Worm (Caenorhabditis elegans): ENCODE results near the gene F56D2.2.

F56D2.2 gene

DNA sequence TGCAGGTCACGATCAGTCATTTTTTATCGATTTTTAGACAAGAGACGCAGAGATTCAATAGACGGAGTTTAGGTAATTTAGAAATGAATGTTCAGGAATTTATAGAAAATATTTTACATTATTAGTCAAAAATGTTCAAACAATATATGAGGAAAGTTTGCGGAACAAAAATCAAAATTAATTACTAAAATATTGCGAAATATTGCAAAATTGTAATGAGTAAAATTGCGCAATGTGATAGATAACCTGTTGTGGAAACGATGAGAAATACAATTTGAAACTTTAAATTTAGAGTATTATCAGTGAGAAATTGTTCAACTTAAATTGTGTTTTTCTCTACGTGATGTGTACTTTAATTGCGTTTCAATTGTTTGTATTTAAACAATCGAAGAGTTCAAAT, 6.0 kb upstream of the F56D2.2 start, which contains the start of gene F56D2.5:
Gene F56D2.5 (minus strand): TSS at position 371 of the 400 bp plus-strand sequence.
- TF ChIP-seq nhr-129 (tag; optimal IDR thresholded peaks at IDR 0.05) (peak; percentile 98), nhr-6 (tag; optimal IDR thresholded peaks at IDR 0.05) (no peak), fos-1 (tag; optimal IDR thresholded peaks at IDR 0.05) (peak; percentile 8), lin-11 (tag; optimal IDR thresholded peaks at IDR 0.05) (no peak)

DNA sequence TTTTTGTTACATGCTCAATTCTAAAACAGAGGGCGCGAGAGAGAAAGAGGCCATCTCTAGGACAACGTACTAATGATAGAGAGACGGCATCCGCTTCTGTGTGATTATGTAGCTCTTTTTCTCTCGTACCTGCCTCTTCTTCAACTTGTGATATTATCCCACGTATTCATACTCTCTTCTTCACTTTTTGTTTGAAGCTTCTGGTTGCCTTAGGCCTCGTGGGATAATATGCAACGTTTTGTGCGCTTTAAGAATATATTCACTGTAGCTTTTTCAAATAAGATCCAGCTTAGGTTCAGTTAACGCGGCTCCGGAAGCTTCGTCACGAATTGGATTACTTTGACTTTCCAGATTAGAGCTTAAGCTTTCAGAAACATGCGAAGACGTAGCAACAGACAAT, 4.3 kb upstream of the F56D2.2 start, which contains the start of the genes F56D2.8 and uev-2:
Gene F56D2.8 (minus strand): TSS at position 101 of the 400 bp plus-strand sequence.
Gene uev-2 (plus strand): TSS at position 360 of the 400 bp plus-strand sequence.
- TF ChIP-seq mab-5 (tag; optimal IDR thresholded peaks at IDR 0.05) = no peak
- TF ChIP-seq skn-1 (tag; optimal IDR thresholded peaks at IDR 0.05) = no peak
- TF ChIP-seq egl-27 (tag; optimal IDR thresholded peaks at IDR 0.05) = no peak
- no peak for TF ChIP-seq ztf-1 (GFP tag; conservative IDR thresholded peaks at IDR 0.05)
- no peak for TF ChIP-seq Y55F3AM.14 (GFP tag; optimal IDR thresholded peaks at IDR 0.05)
- TF ChIP-seq elt-1 (tag; optimal IDR thresholded peaks at IDR 0.05) = no peak
- no peak for TF ChIP-seq nhr-25 (tag; optimal IDR thresholded peaks at IDR 0.05)
- no peak for TF ChIP-seq R02D3.7 (tag; optimal IDR thresholded peaks at IDR 0.05)
- no peak for TF ChIP-seq unc-55 (GFP tag; optimal IDR thresholded peaks at IDR 0.05)
- TF ChIP-seq nhr-237 (tag; optimal IDR thresholded peaks at IDR 0.05) = no peak
- no peak for TF ChIP-seq zag-1 (tag; optimal IDR thresholded peaks at IDR 0.05)
- TF ChIP-seq sma-9 (GFP tag; optimal IDR thresholded peaks at IDR 0.05) = no peak
- no peak for TF ChIP-seq sma-9 (tag; optimal IDR thresholded peaks at IDR 0.05)
- TF ChIP-seq nhr-129 (tag; optimal IDR thresholded peaks at IDR 0.05) = no peak
- no peak for TF ChIP-seq aly-2 (tag; optimal IDR thresholded peaks at IDR 0.05)
- no peak for TF ChIP-seq nhr-11 (tag; optimal IDR thresholded peaks at IDR 0.05)

DNA sequence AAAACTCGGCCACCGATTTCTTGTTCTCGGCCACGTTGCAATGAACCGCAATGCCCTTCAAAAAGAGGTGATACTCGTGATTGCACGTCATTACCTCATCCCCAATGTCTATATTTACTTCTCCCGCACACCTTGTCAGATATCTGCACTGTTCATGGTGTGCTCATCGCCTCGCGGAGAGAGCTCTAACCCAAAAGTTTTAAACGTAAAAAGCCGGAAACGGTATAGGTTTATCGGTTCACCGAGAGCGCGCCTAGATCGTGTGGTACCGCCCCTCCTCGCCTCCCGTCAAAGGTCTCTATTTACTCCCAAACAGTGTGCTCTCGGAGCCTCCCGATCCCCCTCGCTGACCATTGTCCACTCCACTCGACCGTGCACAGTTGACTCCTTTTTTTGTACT, 2.4 kb upstream of the F56D2.2 start, which contains the start of gene F56D2.3:
Gene F56D2.3 (plus strand): TSS at position 301 of the 400 bp plus-strand sequence.
- TF ChIP-seq unc-39 (tag; optimal IDR thresholded peaks at IDR 0.05) (no peak), ztf-11 (tag; optimal IDR thresholded peaks at IDR 0.05) (no peak), snpc-4 (tag; optimal IDR thresholded peaks at IDR 0.05) (no peak), nhr-25 (tag; optimal IDR thresholded peaks at IDR 0.05) (no peak), ceh-16 (tag; optimal IDR thresholded peaks at IDR 0.05) (no peak), ceh-82 (tag; optimal IDR thresholded peaks at IDR 0.05) (no peak), gmeb-1 (tag; optimal IDR thresholded peaks at IDR 0.05) (no peak), ztf-1 (GFP tag; conservative IDR thresholded peaks at IDR 0.05) (no peak), F13H6.1 (tag; optimal IDR thresholded peaks at IDR 0.05) (no peak), unc-62 (GFP tag; optimal IDR thresholded peaks at IDR 0.05) (no peak), nhr-77 (tag; optimal IDR thresholded peaks at IDR 0.05) (no peak), nhr-10 (tag; optimal IDR thresholded peaks at IDR 0.05) (no peak), peb-1 (tag; optimal IDR thresholded peaks at IDR 0.05) (no peak), mab-5 (tag; optimal IDR thresholded peaks at IDR 0.05) (no peak), sem-4 (tag; optimal IDR thresholded peaks at IDR 0.05) (no peak), unc-55 (GFP tag; optimal IDR thresholded peaks at IDR 0.05) (no peak)

DNA sequence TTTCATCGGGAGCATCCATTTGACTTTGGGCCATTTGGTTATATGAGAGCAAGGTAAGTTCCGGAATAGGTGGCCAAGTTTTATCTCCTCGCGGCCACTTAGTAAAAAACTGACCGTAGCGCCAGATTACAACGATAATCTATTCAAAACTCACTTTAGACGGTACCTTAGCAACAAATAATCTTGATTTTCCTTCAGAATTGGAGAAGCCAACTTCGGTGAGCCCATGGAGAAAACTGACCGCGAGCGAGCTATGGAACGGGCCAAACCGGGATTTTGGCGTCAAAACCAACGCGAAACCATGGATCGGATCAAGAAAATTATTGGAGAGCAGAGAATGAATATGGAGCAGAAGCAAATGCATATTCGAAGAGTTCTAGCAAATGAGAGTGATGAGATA, 1.4 kb upstream of the F56D2.2 start:
- TF ChIP-seq crh-2 (tag; optimal IDR thresholded peaks at IDR 0.05) (no peak), ceh-16 (tag; optimal IDR thresholded peaks at IDR 0.05) (no peak), C34F6.9 (tag; optimal IDR thresholded peaks at IDR 0.05) (no peak), ama-1 (optimal IDR thresholded peaks at IDR 0.05) (no peak), blmp-1 (tag; optimal IDR thresholded peaks at IDR 0.05; ENCODE audit: insufficient read depth) (no peak), sem-4 (tag; optimal IDR thresholded peaks at IDR 0.05) (no peak), mbf-1 (tag; optimal IDR thresholded peaks at IDR 0.05) (no peak), alr-1 (tag; optimal IDR thresholded peaks at IDR 0.05) (no peak), elt-3 (tag; optimal IDR thresholded peaks at IDR 0.05) (no peak), dmd-4 (tag; optimal IDR thresholded peaks at IDR 0.05) (no peak), lin-39 (tag; optimal IDR thresholded peaks at IDR 0.05) (no peak), nhr-237 (tag; optimal IDR thresholded peaks at IDR 0.05) (no peak), nhr-6 (tag; optimal IDR thresholded peaks at IDR 0.05) (no peak), F13H6.1 (tag; optimal IDR thresholded peaks at IDR 0.05) (no peak), nhr-23 (tag; optimal IDR thresholded peaks at IDR 0.05) (no peak), nhr-129 (tag; optimal IDR thresholded peaks at IDR 0.05) (no peak), ztf-4 (tag; optimal IDR thresholded peaks at IDR 0.05) (no peak), ZK546.5 (tag; optimal IDR thresholded peaks at IDR 0.05) (no peak), nhr-12 (tag; optimal IDR thresholded peaks at IDR 0.05) (no peak)

Measured in whole organism, L2 larva.